Worm (Caenorhabditis elegans) whole organism, L1 larva: ENCODE results near the gene R05H10.3.

Source experiments
- C04F5.9 ChIP-seq: sonication (generic microtip); optimal IDR thresholded peaks from 2 replicates; lab custom pipeline; 2016; ENCODE audit warnings: missing genetic modification characterization, missing compliant biosample characterization
- F16B12.6 ChIP-seq: fragments of 150-350 bp; optimal IDR thresholded peaks from 2 replicates; lab custom pipeline; 2014; ENCODE audit warnings: missing biosample characterization, missing genetic modification characterization
- Y116A8C.19 ChIP-seq: sonication (generic microtip); optimal IDR thresholded peaks from 2 replicates; lab custom pipeline; 2016; ENCODE audit warnings: missing compliant biosample characterization, missing genetic modification characterization, borderline replicate concordance
- aha-1 ChIP-seq: fragments of 150-350 bp; optimal IDR thresholded peaks from 2 replicates; lab custom pipeline; 2014; ENCODE audit warnings: missing biosample characterization, missing genetic modification characterization
- alr-1 ChIP-seq: fragments of 200-800 bp; sonication (Bioruptor generic); optimal IDR thresholded peaks from 2 replicates; lab custom pipeline; 2018; ENCODE audit warnings: borderline replicate concordance, mild to moderate bottlenecking, missing genetic modification characterization, missing compliant biosample characterization
- aly-2 ChIP-seq: fragments of 150-350 bp; optimal IDR thresholded peaks from 2 replicates; lab custom pipeline; 2014; ENCODE audit warnings: missing biosample characterization, missing genetic modification characterization
- ama-1 ChIP-seq: fragments of 150-350 bp; optimal IDR thresholded peaks from 2 replicates; lab custom pipeline; 2014
- blmp-1 ChIP-seq: fragments of 150-350 bp; optimal IDR thresholded peaks from 2 replicates; lab custom pipeline; 2014; ENCODE audit warnings: missing biosample characterization, missing genetic modification characterization
- ceh-8 ChIP-seq: fragments of 200-800 bp; sonication (Bioruptor generic); optimal IDR thresholded peaks from 2 replicates; lab custom pipeline; 2018; ENCODE audit warnings: mild to moderate bottlenecking, missing genetic modification characterization, moderate library complexity, missing compliant biosample characterization
- ceh-82 ChIP-seq, 3 experiments: fragments of 150-350 bp in 1 of 3; sonication (generic microtip) in 2 of 3; optimal IDR thresholded peaks; 2 replicates each; lab custom pipeline; 2014 to 2017; ENCODE audit warnings: missing biosample characterization in 3 of 3, missing genetic modification characterization in 3 of 3
- ces-1 ChIP-seq: fragments of 150-350 bp; optimal IDR thresholded peaks from 2 replicates; lab custom pipeline; 2014; ENCODE audit warnings: missing biosample characterization, missing genetic modification reagents, missing genetic modification characterization
- dpl-1 ChIP-seq, 3 experiments: fragments of 150-350 bp in 2 of 3; sonication (generic microtip) in 1 of 3; optimal IDR thresholded peaks; 2 replicates each; lab custom pipeline; 2014 to 2017; ENCODE audit warnings: missing biosample characterization in 3 of 3, missing genetic modification characterization in 3 of 3, missing genetic modification reagents in 3 of 3
- dsc-1 ChIP-seq: sonication (generic microtip); optimal IDR thresholded peaks from 2 replicates; lab custom pipeline; 2016; ENCODE audit warnings: mild to moderate bottlenecking, missing genetic modification characterization, missing compliant biosample characterization
- efl-1 ChIP-seq, 4 experiments: fragments of 150-350 bp; optimal IDR thresholded peaks in 3 of 4; peaks in 1 of 4; 1 replicate in 1 of 4; 2 replicates in 3 of 4; lab custom pipeline; 2014; ENCODE audit warnings: missing biosample characterization in 2 of 4, missing genetic modification characterization in 2 of 4, missing genetic modification reagents in 2 of 4
- efl-3 ChIP-seq: fragments of 200-800 bp; sonication (Bioruptor generic); optimal IDR thresholded peaks from 2 replicates; lab custom pipeline; 2018; ENCODE audit warnings: mild to moderate bottlenecking, missing genetic modification characterization, missing compliant biosample characterization
- egl-27 ChIP-seq, 2 experiments: fragments of 150-350 bp in 1 of 2; sonication (generic microtip); optimal IDR thresholded peaks; 3 replicates each; lab custom pipeline; 2017 to 2018; ENCODE audit warnings: missing biosample characterization in 2 of 2, missing genetic modification characterization in 2 of 2, missing genetic modification reagents in 2 of 2
- ets-5 ChIP-seq: fragments of 200-800 bp; sonication (Bioruptor generic); IDR thresholded peaks from 2 replicates; pipeline ENCODE4 v1.3.6; 2022; ENCODE audit warnings: missing genetic modification characterization, missing compliant biosample characterization
- fkh-10 ChIP-seq: sonication (generic microtip); optimal IDR thresholded peaks from 2 replicates; lab custom pipeline; 2017; ENCODE audit warnings: missing biosample characterization, missing genetic modification reagents, missing genetic modification characterization
- fkh-4 ChIP-seq: sonication (generic microtip); optimal IDR thresholded peaks from 2 replicates; lab custom pipeline; 2016; ENCODE audit warnings: missing compliant biosample characterization, missing genetic modification characterization, borderline replicate concordance
- fkh-8 ChIP-seq: sonication (generic microtip); optimal IDR thresholded peaks from 2 replicates; lab custom pipeline; 2016; ENCODE audit warnings: mild to moderate bottlenecking, missing genetic modification characterization, missing compliant biosample characterization
- fos-1 ChIP-seq: fragments of 150-350 bp; optimal IDR thresholded peaks from 2 replicates; lab custom pipeline; 2014; ENCODE audit warnings: missing biosample characterization, missing genetic modification characterization
- hlh-4 ChIP-seq: sonication (generic microtip); optimal IDR thresholded peaks from 2 replicates; lab custom pipeline; 2016; ENCODE audit warnings: mild to moderate bottlenecking, missing genetic modification characterization, missing compliant biosample characterization
- irx-1 ChIP-seq: sonication (generic microtip); optimal IDR thresholded peaks from 2 replicates; lab custom pipeline; 2016; ENCODE audit warnings: missing genetic modification characterization, missing compliant biosample characterization
- isw-1 ChIP-seq: fragments of 200-800 bp; sonication (Bioruptor generic); IDR thresholded peaks from 2 replicates; pipeline ENCODE4 v1.3.6; 2022; ENCODE audit warnings: missing genetic modification characterization, missing compliant biosample characterization
- jun-1 ChIP-seq: fragments of 150-350 bp; optimal IDR thresholded peaks from 2 replicates; lab custom pipeline; 2014; ENCODE audit warnings: missing biosample characterization, missing genetic modification reagents, missing genetic modification characterization
- lin-13 ChIP-seq: fragments of 150-350 bp; optimal IDR thresholded peaks from 2 replicates; lab custom pipeline; 2014; ENCODE audit warnings: missing biosample characterization, missing genetic modification reagents, missing genetic modification characterization
- lin-14 ChIP-seq: fragments of 200-800 bp; sonication (Bioruptor generic); optimal IDR thresholded peaks from 2 replicates; lab custom pipeline; 2018; ENCODE audit warnings: mild to moderate bottlenecking, missing genetic modification characterization, moderate library complexity, missing compliant biosample characterization
- lin-15B ChIP-seq: fragments of 150-350 bp; sonication (generic microtip); optimal IDR thresholded peaks from 3 replicates; lab custom pipeline; 2014; ENCODE audit warnings: missing biosample characterization, missing genetic modification characterization
- lin-35 ChIP-seq, 2 experiments: fragments of 150-350 bp; optimal IDR thresholded peaks; 2 replicates each; lab custom pipeline; 2014; ENCODE audit warnings: missing biosample characterization in 2 of 2, missing genetic modification characterization in 2 of 2, missing genetic modification reagents in 2 of 2
- lin-39 ChIP-seq: fragments of 150-350 bp; optimal IDR thresholded peaks from 2 replicates; lab custom pipeline; 2014; ENCODE audit warnings: missing biosample characterization, missing genetic modification reagents, missing genetic modification characterization
- mef-2 ChIP-seq: fragments of 150-350 bp; optimal IDR thresholded peaks from 2 replicates; lab custom pipeline; 2014; ENCODE audit warnings: missing biosample characterization, missing genetic modification characterization
- nhr-11 ChIP-seq: fragments of 150-350 bp; optimal IDR thresholded peaks from 2 replicates; lab custom pipeline; 2014; ENCODE audit warnings: missing biosample characterization, missing genetic modification characterization
- nhr-19 ChIP-seq: fragments of 200-800 bp; sonication (Bioruptor generic); conservative IDR thresholded peaks from 2 replicates; pipeline ENCODE4 v1.3.6; 2022; ENCODE audit warnings: missing genetic modification characterization, missing compliant biosample characterization
- nhr-28 ChIP-seq: fragments of 150-350 bp; optimal IDR thresholded peaks from 2 replicates; lab custom pipeline; 2014; ENCODE audit warnings: missing biosample characterization, missing genetic modification characterization
- nhr-71 ChIP-seq: sonication (generic microtip); optimal IDR thresholded peaks from 2 replicates; lab custom pipeline; 2016; ENCODE audit warnings: mild to moderate bottlenecking, missing genetic modification characterization, moderate library complexity, missing compliant biosample characterization
- nhr-76 ChIP-seq: sonication (generic microtip); optimal IDR thresholded peaks from 2 replicates; lab custom pipeline; 2017; ENCODE audit warnings: missing biosample characterization, missing genetic modification characterization
- nhr-84 ChIP-seq: sonication (generic microtip); optimal IDR thresholded peaks from 2 replicates; lab custom pipeline; 2017; ENCODE audit warnings: missing biosample characterization, missing genetic modification characterization
- nhr-90 ChIP-seq: sonication (generic microtip); optimal IDR thresholded peaks from 2 replicates; lab custom pipeline; 2016; ENCODE audit warnings: mild to moderate bottlenecking, missing genetic modification characterization, missing compliant biosample characterization; ENCODE audit not compliant: poor library complexity
- skn-1 ChIP-seq: fragments of 150-350 bp; optimal IDR thresholded peaks from 2 replicates; lab custom pipeline; 2014; ENCODE audit warnings: missing biosample characterization, missing genetic modification characterization
- snpc-4 ChIP-seq: fragments of 150-350 bp; optimal IDR thresholded peaks from 2 replicates; lab custom pipeline; 2014; ENCODE audit warnings: missing biosample characterization, missing genetic modification characterization
- snu-23 ChIP-seq: sonication (generic microtip); optimal IDR thresholded peaks from 2 replicates; lab custom pipeline; 2016; ENCODE audit warnings: missing genetic modification characterization, missing compliant biosample characterization
- sup-37 ChIP-seq: fragments of 200-800 bp; sonication (Bioruptor generic); optimal IDR thresholded peaks from 2 replicates; lab custom pipeline; 2018; ENCODE audit warnings: mild to moderate bottlenecking, missing genetic modification characterization, missing compliant biosample characterization
- tbx-2 ChIP-seq: sonication (generic microtip); optimal IDR thresholded peaks from 2 replicates; lab custom pipeline; 2016; ENCODE audit warnings: missing genetic modification characterization, missing compliant biosample characterization
- tlp-1 ChIP-seq: fragments of 150-350 bp; optimal IDR thresholded peaks from 2 replicates; lab custom pipeline; 2014; ENCODE audit warnings: missing biosample characterization, missing genetic modification characterization
- unc-130 ChIP-seq: fragments of 150-350 bp; optimal IDR thresholded peaks from 2 replicates; lab custom pipeline; 2017; ENCODE audit warnings: missing biosample characterization, missing genetic modification characterization, inconsistent platforms
- unc-30 ChIP-seq: sonication (generic microtip); optimal IDR thresholded peaks from 2 replicates; lab custom pipeline; 2017; ENCODE audit warnings: missing biosample characterization, missing genetic modification characterization
- unc-62 ChIP-seq: fragments of 150-350 bp; optimal IDR thresholded peaks from 2 replicates; lab custom pipeline; 2014; ENCODE audit warnings: missing biosample characterization, missing genetic modification reagents, missing genetic modification characterization
- unc-86 ChIP-seq: sonication (generic microtip); optimal IDR thresholded peaks from 2 replicates; lab custom pipeline; 2016; ENCODE audit warnings: missing genetic modification characterization, missing compliant biosample characterization
- vab-15 ChIP-seq: sonication (generic microtip); optimal IDR thresholded peaks from 2 replicates; lab custom pipeline; 2017; ENCODE audit warnings: missing genotype, mild to moderate bottlenecking, missing genetic modification characterization, missing compliant biosample characterization
- zip-4 ChIP-seq: fragments of 200-800 bp; sonication (Bioruptor generic); optimal IDR thresholded peaks from 2 replicates; lab custom pipeline; 2018; ENCODE audit warnings: mild to moderate bottlenecking, missing genetic modification characterization, moderate library complexity, missing compliant biosample characterization
- ztf-4 ChIP-seq: fragments of 150-350 bp; optimal IDR thresholded peaks from 2 replicates; lab custom pipeline; 2014; ENCODE audit warnings: missing biosample characterization, missing genetic modification characterization

R05H10.3 gene

ce11 chrII:14869644-14870043, at the start of gene R05H10.3:
TSS of gene R05H10.3 (plus strand) at chrII:14869944.
- TF ChIP-seq isw-1 (GFP tag; lab: Robert Waterston, UW) (no peak), ceh-82 (tag; optimal IDR thresholded peaks at IDR 0.05; lab: Kevin White, UChicago) (no peak), lin-39 (tag; lab: Kevin White, UChicago) (no peak), efl-1 (optimal IDR thresholded peaks at IDR 0.05; lab: Kevin White, UChicago) (no peak), efl-1 (GFP tag; optimal IDR thresholded peaks at IDR 0.05 in 1 of 2; lab: Kevin White, UChicago) (peak in 1 of 2 experiments; percentile 40), blmp-1 (tag; lab: Kevin White, UChicago) (no peak), F16B12.6 (tag; lab: Kevin White, UChicago) (no peak), lin-15B (tag; lab: Kevin White, UChicago) (no peak), unc-130 (no peak), Y116A8C.19 (tag; lab: Kevin White, UChicago) (no peak)

ce11 chrII:14820460-14820859, 49.3 kb upstream of the R05H10.3 start:
- TF ChIP-seq efl-1 (optimal IDR thresholded peaks at IDR 0.05; lab: Kevin White, UChicago) (no peak), efl-1 (GFP tag; optimal IDR thresholded peaks at IDR 0.05 in 1 of 2; lab: Kevin White, UChicago) (peak in 1 of 2 experiments; percentile 50), C04F5.9 (tag; lab: Kevin White, UChicago) (no peak), ets-5 (GFP tag; lab: Robert Waterston, UW) (no peak), ceh-8 (GFP tag; lab: Kevin White, UChicago) (peak; percentile 23), aha-1 (tag; lab: Kevin White, UChicago) (no peak), fkh-4 (no peak), irx-1 (tag; lab: Kevin White, UChicago) (no peak), hlh-4 (tag; lab: Kevin White, UChicago) (no peak), nhr-76 (tag; lab: Kevin White, UChicago) (no peak), nhr-19 (GFP tag; lab: Robert Waterston, UW) (no peak), skn-1 (tag; lab: Kevin White, UChicago) (no peak), unc-130 (no peak), dpl-1 (GFP tag; optimal IDR thresholded peaks at IDR 0.05; lab: Kevin White, UChicago) (peak in 1 of 3 experiments; percentile 13), nhr-90 (tag; lab: Kevin White, UChicago) (no peak), egl-27 (tag; optimal IDR thresholded peaks at IDR 0.05; lab: Kevin White, UChicago) (no peak), nhr-71 (tag; lab: Kevin White, UChicago) (peak; percentile 52), unc-30 (tag; lab: Kevin White, UChicago) (no peak), alr-1 (tag; lab: Kevin White, UChicago) (no peak), F16B12.6 (tag; lab: Kevin White, UChicago) (no peak), blmp-1 (tag; lab: Kevin White, UChicago) (no peak), nhr-84 (tag; lab: Kevin White, UChicago) (no peak), ces-1 (GFP tag; lab: Kevin White, UChicago) (no peak), fkh-10 (no peak), ztf-4 (tag; lab: Kevin White, UChicago) (no peak), Y116A8C.19 (tag; lab: Kevin White, UChicago) (no peak), lin-35 (GFP tag; optimal IDR thresholded peaks at IDR 0.05; lab: Kevin White, UChicago) (no peak), unc-62 (GFP tag; lab: Kevin White, UChicago) (no peak), nhr-28 (tag; lab: Kevin White, UChicago) (no peak), aly-2 (tag; lab: Kevin White, UChicago) (no peak), nhr-11 (tag; lab: Kevin White, UChicago) (no peak), lin-14 (GFP tag; lab: Kevin White, UChicago) (peak; percentile 23), tbx-2 (tag; lab: Kevin White, UChicago) (no peak), dsc-1 (tag; lab: Kevin White, UChicago) (peak; percentile 63), fkh-8 (peak; percentile 53), fos-1 (peak; percentile 5), lin-13 (no peak), vab-15 (no peak), sup-37 (GFP tag; lab: Kevin White, UChicago) (no peak), unc-86 (tag; lab: Kevin White, UChicago) (no peak), snu-23 (no peak), mef-2 (tag; lab: Kevin White, UChicago) (no peak), zip-4 (no peak), ama-1 (lab: Kevin White, UChicago) (no peak), efl-3 (no peak), snpc-4 (tag; lab: Kevin White, UChicago) (no peak), tlp-1 (tag; lab: Kevin White, UChicago) (no peak), jun-1 (tag; lab: Kevin White, UChicago) (no peak)
